Fruit fly (Drosophila melanogaster) Kc167 (cell line): ENCODE data around the gene CG31680.

Experiments
- Myc ChIP-seq: fragments of >200 bp; optimal IDR thresholded peaks from 2 replicates; lab custom pipeline; 2017; ENCODE audit warnings: missing external identifiers
- Sin3A ChIP-seq: fragments of >200 bp; optimal IDR thresholded peaks from 2 replicates; lab custom pipeline; 2018; ENCODE audit warnings: missing external identifiers
- h ChIP-seq: fragments of >200 bp; optimal IDR thresholded peaks from 3 replicates; lab custom pipeline; 2018; ENCODE audit warnings: missing external identifiers
- insv ChIP-seq: fragments of >200 bp; optimal IDR thresholded peaks from 3 replicates; lab custom pipeline; 2018; ENCODE audit warnings: missing external identifiers
- psq ChIP-seq: fragments of >200 bp; optimal IDR thresholded peaks from 2 replicates; lab custom pipeline; 2017; ENCODE audit warnings: missing external identifiers
- ttk ChIP-seq: sonication (Bioruptor generic); optimal IDR thresholded peaks from 2 replicates; lab custom pipeline; 2017; ENCODE audit warnings: missing external identifiers

The CG31680 gene

dm6 chr2L:20690055-20690454 lies 50.1 kb downstream of the CG31680 start:
- no peak for TF ChIP-seq Sin3A (lab: Kevin White, UChicago)
- TF ChIP-seq psq (lab: Kevin White, UChicago), result no peak
- TF ChIP-seq h (lab: Kevin White, UChicago), result no peak
- no peak for TF ChIP-seq Myc (lab: Kevin White, UChicago)
- no peak for TF ChIP-seq insv
- no peak for TF ChIP-seq ttk (lab: Kevin White, UChicago)
